Fruit fly (Drosophila melanogaster) whole organism, embryonic: Measurements from ENCODE around the gene Bcat.

Experiments
- Atf-2 ChIP-seq: fragments of 200-800 bp; sonication (Bioruptor generic); optimal IDR thresholded peaks from 2 replicates; lab custom pipeline; 2016; ENCODE audit warnings: missing biosample characterization, missing genetic modification characterization
- Blimp-1 ChIP-seq: fragments of 200-800 bp; sonication (Bioruptor generic); optimal IDR thresholded peaks from 3 replicates; lab custom pipeline; 2018; ENCODE audit warnings: missing biosample characterization, missing genetic modification characterization, mild to moderate bottlenecking, moderate library complexity, missing genetic modification reagents
- CG10267 ChIP-seq: fragments of 200-800 bp; sonication (Bioruptor generic); optimal IDR thresholded peaks from 2 replicates; lab custom pipeline; 2018; ENCODE audit warnings: missing biosample characterization, mild to moderate bottlenecking, missing genetic modification characterization, moderate library complexity
- CG10565 ChIP-seq: fragments of 200-800 bp; sonication (Bioruptor generic); optimal IDR thresholded peaks from 3 replicates; lab custom pipeline; 2016; ENCODE audit warnings: missing biosample characterization, mild to moderate bottlenecking, missing genetic modification characterization
- CG11560 ChIP-seq: fragments of 200-800 bp; sonication (Bioruptor generic); IDR thresholded peaks from 3 replicates; pipeline ENCODE4 v1.3.6; 2022; ENCODE audit warnings: missing biosample characterization, missing genetic modification characterization
- CG12299 ChIP-seq: fragments of 200-800 bp; sonication (Bioruptor generic); optimal IDR thresholded peaks from 2 replicates; lab custom pipeline; 2018; ENCODE audit warnings: missing biosample characterization, mild to moderate bottlenecking, missing genetic modification characterization
- CG1603 ChIP-seq: fragments of 200-800 bp; sonication (Bioruptor generic); optimal IDR thresholded peaks from 2 replicates; lab custom pipeline; 2019; ENCODE audit warnings: missing biosample characterization, mild to moderate bottlenecking, missing genetic modification characterization, moderate library complexity
- CG17612 ChIP-seq: fragments of 200-800 bp; sonication (Bioruptor generic); IDR thresholded peaks from 2 replicates; pipeline ENCODE4 v1.3.6; 2022; ENCODE audit warnings: missing biosample characterization, missing genetic modification characterization
- CG2875 ChIP-seq: fragments of 200-800 bp; sonication (Bioruptor generic); optimal IDR thresholded peaks from 2 replicates; lab custom pipeline; 2017; ENCODE audit warnings: missing biosample characterization, mild to moderate bottlenecking, missing genetic modification characterization, missing genetic modification reagents
- CG34422 ChIP-seq: fragments of 200-800 bp; sonication (Bioruptor generic); IDR thresholded peaks from 3 replicates; pipeline ENCODE4 v1.3.6; 2022; ENCODE audit warnings: missing biosample characterization, missing genetic modification characterization
- CG42726 ChIP-seq: fragments of 200-800 bp; sonication (Bioruptor generic); IDR thresholded peaks from 2 replicates; pipeline ENCODE4 v1.3.6; 2022; ENCODE audit warnings: missing biosample characterization, missing genetic modification characterization; ENCODE audit not compliant: partially characterized antibody
- CG4730 ChIP-seq: fragments of 200-800 bp; sonication (Bioruptor generic); IDR thresholded peaks from 2 replicates; pipeline ENCODE4 v1.3.6; 2022; ENCODE audit warnings: missing biosample characterization, missing genetic modification characterization
- CG6683 ChIP-seq: fragments of 200-800 bp; sonication (Bioruptor generic); optimal IDR thresholded peaks from 2 replicates; lab custom pipeline; 2017; ENCODE audit warnings: missing biosample characterization, mild to moderate bottlenecking, missing genetic modification characterization, missing genetic modification reagents
- CG7357 ChIP-seq: fragments of 200-800 bp; sonication (Bioruptor generic); IDR thresholded peaks from 3 replicates; pipeline ENCODE4 v1.3.6; 2022; ENCODE audit warnings: missing biosample characterization, missing genetic modification characterization
- CG8281 ChIP-seq: fragments of 200-800 bp; sonication (Bioruptor generic); optimal IDR thresholded peaks from 2 replicates; lab custom pipeline; 2018; ENCODE audit warnings: missing biosample characterization, mild to moderate bottlenecking, missing genetic modification characterization, moderate library complexity
- CG8924 ChIP-seq: fragments of 200-800 bp; optimal IDR thresholded peaks from 3 replicates; lab custom pipeline; 2019; ENCODE audit warnings: missing biosample characterization, mild to moderate bottlenecking, missing genetic modification characterization, moderate library complexity
- E2f2 ChIP-seq: fragments of 200-800 bp; sonication (Bioruptor generic); IDR thresholded peaks from 2 replicates; pipeline ENCODE4 v1.3.6; 2022; ENCODE audit warnings: missing biosample characterization, missing genetic modification characterization
- Fer2 ChIP-seq: fragments of 200-800 bp; sonication (Bioruptor generic); optimal IDR thresholded peaks from 2 replicates; lab custom pipeline; 2018; ENCODE audit warnings: missing biosample characterization, mild to moderate bottlenecking, missing genetic modification characterization, moderate library complexity
- Gsc ChIP-seq: fragments of 200-800 bp; sonication (Bioruptor generic); IDR thresholded peaks from 2 replicates; pipeline ENCODE4 v1.3.6; 2022; ENCODE audit warnings: missing biosample characterization, missing genetic modification characterization
- Hand ChIP-seq: fragments of 200-800 bp; sonication (Bioruptor generic); optimal IDR thresholded peaks from 2 replicates; lab custom pipeline; 2017; ENCODE audit warnings: mild to moderate bottlenecking, missing biosample characterization, missing genetic modification reagents, missing genetic modification characterization
- Hr78 ChIP-seq, 2 experiments: fragments of 200-800 bp in 1 of 2; fragments of >200 bp in 1 of 2; sonication (Bioruptor generic) in 1 of 2; optimal IDR thresholded peaks; 2 replicates each; lab custom pipeline; 2017 to 2019; ENCODE audit warnings: missing biosample characterization in 2 of 2, missing genetic modification characterization in 2 of 2, mild to moderate bottlenecking in 1 of 2, moderate library complexity in 1 of 2
- Mad ChIP-seq: fragments of 200-800 bp; sonication (Bioruptor generic); optimal IDR thresholded peaks from 2 replicates; lab custom pipeline; 2016; ENCODE audit warnings: missing biosample characterization, missing genetic modification characterization
- Max ChIP-seq: fragments of 200-800 bp; sonication (Bioruptor generic); optimal IDR thresholded peaks from 2 replicates; lab custom pipeline; 2016; ENCODE audit warnings: missing biosample characterization, mild to moderate bottlenecking, missing genetic modification characterization
- NK7.1 ChIP-seq: fragments of 200-800 bp; sonication (Bioruptor generic); optimal IDR thresholded peaks from 3 replicates; lab custom pipeline; 2016; ENCODE audit warnings: missing biosample characterization, missing genetic modification characterization
- Spps ChIP-seq: fragments of 200-800 bp; sonication (Bioruptor generic); optimal IDR thresholded peaks from 2 replicates; lab custom pipeline; 2018; ENCODE audit warnings: missing biosample characterization, mild to moderate bottlenecking, missing genetic modification characterization
- Sry-δ ChIP-seq: fragments of 200-800 bp; sonication (Bioruptor generic); optimal IDR thresholded peaks from 2 replicates; lab custom pipeline; 2016; ENCODE audit warnings: missing biosample characterization, missing genetic modification characterization
- al ChIP-seq: fragments of 200-800 bp; sonication (Bioruptor generic); IDR thresholded peaks from 2 replicates; pipeline ENCODE4 v1.3.6; 2022; ENCODE audit warnings: missing biosample characterization, missing genetic modification characterization
- bcd ChIP-seq: fragments of 200-800 bp; sonication (Bioruptor generic); optimal IDR thresholded peaks from 2 replicates; lab custom pipeline; 2017; ENCODE audit warnings: missing biosample characterization, mild to moderate bottlenecking, missing genetic modification characterization
- chinmo ChIP-seq: fragments of 200-800 bp; sonication (Bioruptor generic); IDR thresholded peaks from 4 replicates; pipeline ENCODE4 v1.3.6; 2022; ENCODE audit warnings: missing biosample characterization, missing genetic modification characterization; ENCODE audit not compliant: partially characterized antibody
- croc ChIP-seq: fragments of 200-800 bp; sonication (Bioruptor generic); conservative IDR thresholded peaks from 3 replicates; pipeline ENCODE4 v1.3.6; 2022; ENCODE audit warnings: missing biosample characterization, missing genetic modification characterization
- dysf ChIP-seq: fragments of 200-800 bp; sonication (Bioruptor generic); IDR thresholded peaks from 3 replicates; pipeline ENCODE4 v1.3.6; 2022; ENCODE audit warnings: missing biosample characterization, missing genetic modification characterization
- en ChIP-seq: fragments of 200-800 bp; sonication (Bioruptor generic); optimal IDR thresholded peaks from 2 replicates; lab custom pipeline; 2016; ENCODE audit warnings: missing biosample characterization, missing genetic modification characterization
- ewg ChIP-seq: fragments of 200-800 bp; sonication (Bioruptor generic); optimal IDR thresholded peaks from 3 replicates; lab custom pipeline; 2017; ENCODE audit warnings: mild to moderate bottlenecking, missing biosample characterization, missing genetic modification reagents, missing genetic modification characterization
- gcm2 ChIP-seq: fragments of 200-800 bp; sonication (Bioruptor generic); optimal IDR thresholded peaks from 2 replicates; lab custom pipeline; 2016; ENCODE audit warnings: missing biosample characterization, missing genetic modification characterization
- grn ChIP-seq: fragments of 200-800 bp; sonication (Bioruptor generic); optimal IDR thresholded peaks from 3 replicates; lab custom pipeline; 2017; ENCODE audit warnings: missing biosample characterization, missing genetic modification characterization
- hb ChIP-seq: fragments of 200-800 bp; sonication (Bioruptor generic); IDR thresholded peaks from 3 replicates; pipeline ENCODE4 v1.3.6; 2022; ENCODE audit warnings: missing biosample characterization, missing genetic modification characterization; ENCODE audit not compliant: partially characterized antibody
- her ChIP-seq: fragments of 200-800 bp; sonication (Bioruptor generic); optimal IDR thresholded peaks from 2 replicates; lab custom pipeline; 2016; ENCODE audit warnings: missing biosample characterization, missing genetic modification characterization
- hkb ChIP-seq, 2 experiments: fragments of 200-800 bp in 1 of 2; fragments of >200 bp in 1 of 2; sonication (Bioruptor generic) in 1 of 2; IDR thresholded peaks in 1 of 2; optimal IDR thresholded peaks in 1 of 2; 2 replicates each; pipeline versions ENCODE4 v1.3.6 to Lab custom; 2017 to 2022; ENCODE audit warnings: missing biosample characterization in 1 of 2, missing genetic modification characterization in 1 of 2
- mam ChIP-seq: fragments of 200-800 bp; sonication (Bioruptor generic); optimal IDR thresholded peaks from 3 replicates; lab custom pipeline; 2016; ENCODE audit warnings: missing biosample characterization, missing genetic modification characterization
- odd ChIP-seq: fragments of 200-800 bp; sonication (Bioruptor generic); optimal IDR thresholded peaks from 2 replicates; lab custom pipeline; 2017; ENCODE audit warnings: missing biosample characterization, mild to moderate bottlenecking, missing genetic modification characterization
- org-1 ChIP-seq: fragments of 200-800 bp; sonication (Bioruptor generic); optimal IDR thresholded peaks from 2 replicates; lab custom pipeline; 2017; ENCODE audit warnings: missing biosample characterization, missing genetic modification characterization
- ranshi ChIP-seq: fragments of 200-800 bp; sonication (Bioruptor generic); IDR thresholded peaks from 2 replicates; pipeline ENCODE4 v1.3.6; 2022; ENCODE audit warnings: missing biosample characterization, missing genetic modification characterization
- salm ChIP-seq: fragments of 200-800 bp; sonication (Bioruptor generic); optimal IDR thresholded peaks from 2 replicates; lab custom pipeline; 2018; ENCODE audit warnings: missing biosample characterization, mild to moderate bottlenecking, missing genetic modification characterization
- slou ChIP-seq: fragments of 200-800 bp; sonication (Bioruptor generic); optimal IDR thresholded peaks from 3 replicates; lab custom pipeline; 2016; ENCODE audit warnings: missing biosample characterization, missing genetic modification characterization
- tin ChIP-seq: fragments of 200-800 bp; sonication (Bioruptor generic); optimal IDR thresholded peaks from 3 replicates; lab custom pipeline; 2016; ENCODE audit warnings: missing biosample characterization, missing genetic modification characterization
- trh ChIP-seq: fragments of 200-800 bp; sonication (Bioruptor generic); optimal IDR thresholded peaks from 2 replicates; lab custom pipeline; 2016; ENCODE audit warnings: missing biosample characterization, missing genetic modification characterization
- twi ChIP-seq: fragments of 200-800 bp; optimal IDR thresholded peaks from 2 replicates; lab custom pipeline; 2019; ENCODE audit warnings: missing biosample characterization, mild to moderate bottlenecking, missing genetic modification characterization, moderate library complexity
- wek ChIP-seq: fragments of 200-800 bp; sonication (Bioruptor generic); optimal IDR thresholded peaks from 3 replicates; lab custom pipeline; 2018; ENCODE audit warnings: missing biosample characterization, mild to moderate bottlenecking, missing genetic modification characterization, moderate library complexity

Bcat gene

dm6 chrX:13391174-13392040, 5.3 kb upstream of the Bcat start (continued):
- TF ChIP-seq CG2875 (GFP tag; lab: Kevin White, UChicago), result no peak
- TF ChIP-seq CG10267 (tag; lab: Kevin White, UChicago), result no peak
- TF ChIP-seq CG12299 (tag; lab: Kevin White, UChicago), result no peak
- TF ChIP-seq Gsc, result no peak
- TF ChIP-seq CG8281 (tag; lab: Kevin White, UChicago), result no peak
- no peak for TF ChIP-seq CG17612
- peak; percentile 77 for TF ChIP-seq mam
- peak; percentile 18 for TF ChIP-seq NK7.1 (GFP tag; lab: Kevin White, UChicago)
- no peak for TF ChIP-seq CG34422
- TF ChIP-seq ranshi, result peak; percentile 39; the same call in 1 of the 2 replicates
- TF ChIP-seq Fer2, result no peak
- TF ChIP-seq tin, result no peak
- no peak for TF ChIP-seq org-1 (GFP tag; lab: Kevin White, UChicago)
- no peak for TF ChIP-seq hkb (optimal IDR thresholded peaks at IDR 0.05; lab: Kevin White, UChicago)
- no peak for TF ChIP-seq hkb (GFP tag; IDR thresholded peaks at IDR 0.05; lab: Robert Waterston, UW)
- no peak for TF ChIP-seq salm
- TF ChIP-seq trh, result no peak
- TF ChIP-seq grn (GFP tag; lab: Kevin White, UChicago), result no peak
- no peak; the same call in 1 of the 2 replicates for TF ChIP-seq E2f2 (GFP tag; lab: Robert Waterston, UW)
- TF ChIP-seq her (GFP tag; lab: Kevin White, UChicago), result peak; percentile 59
- TF ChIP-seq CG10565 (GFP tag; lab: Kevin White, UChicago), result no peak
- TF ChIP-seq al, result peak; percentile 73
- peak; percentile 64 for TF ChIP-seq bcd (GFP tag; lab: Kevin White, UChicago)
- TF ChIP-seq CG6683 (GFP tag; lab: Kevin White, UChicago), result no peak
- TF ChIP-seq CG7357 (GFP tag; lab: Robert Waterston, UW), result no peak
- TF ChIP-seq dysf, result peak; percentile 64; the same call in 2 of the 3 replicates
- no peak for TF ChIP-seq Atf-2
- TF ChIP-seq Sry-δ (GFP tag; lab: Kevin White, UChicago), result peak; percentile 12
- no peak for TF ChIP-seq twi (tag; lab: Kevin White, UChicago)
- no peak for TF ChIP-seq CG8924 (tag; lab: Kevin White, UChicago)
- no peak for TF ChIP-seq Mad
- TF ChIP-seq croc (GFP tag; lab: Robert Waterston, UW), result no peak
- peak; percentile 5 for TF ChIP-seq en (GFP tag; lab: Kevin White, UChicago)
- TF ChIP-seq Blimp-1 (GFP tag; lab: Kevin White, UChicago), result no peak
- no peak for TF ChIP-seq ewg
- TF ChIP-seq CG4730 (GFP tag; lab: Robert Waterston, UW), result no peak
- TF ChIP-seq chinmo (GFP tag; lab: Robert Waterston, UW), result no peak
- no peak for TF ChIP-seq odd (GFP tag; lab: Kevin White, UChicago)
- TF ChIP-seq CG11560 (tag; lab: Robert Waterston, UW), result peak; percentile 46; the same call in 1 of the 3 replicates
- TF ChIP-seq Hand (GFP tag; lab: Kevin White, UChicago), result peak; percentile 13
- no peak for TF ChIP-seq hb
- no peak for TF ChIP-seq Spps
- no peak for TF ChIP-seq Hr78 (GFP tag; optimal IDR thresholded peaks at IDR 0.05; lab: Kevin White, UChicago)
- TF ChIP-seq slou (GFP tag; lab: Kevin White, UChicago), result no peak
- TF ChIP-seq CG1603 (tag; lab: Kevin White, UChicago), result peak; percentile 5
- no peak for TF ChIP-seq CG42726
- no peak for TF ChIP-seq gcm2 (GFP tag; lab: Kevin White, UChicago)
- no peak for TF ChIP-seq Max (GFP tag; lab: Kevin White, UChicago)
- no peak for TF ChIP-seq wek
